Worm (Caenorhabditis elegans): ENCODE measurements around the gene yju-2.

Gene yju-2

ce11 chrIII:7179538-7180301, 4.4 kb upstream of the yju-2 start, which contains the start of the genes rps-14 and rpl-36 (continued):
- TF ChIP-seq Y116A8C.19 (tag; optimal IDR thresholded peaks at IDR 0.05; ENCODE audit: borderline replicate concordance) (no peak), egl-13 (tag; optimal IDR thresholded peaks at IDR 0.05) (peak; percentile 71), nhr-90 (tag; optimal IDR thresholded peaks at IDR 0.05; ENCODE audit: poor library complexity) (peak; percentile 92), efl-1 (optimal IDR thresholded peaks at IDR 0.05) (peak; percentile 90 to 92), efl-1 (GFP tag; optimal IDR thresholded peaks at IDR 0.05 in 1 of 2) (peak; percentile 82 to 97), lin-35 (GFP tag; optimal IDR thresholded peaks at IDR 0.05) (peak; percentile 88 to 93), ama-1 (optimal IDR thresholded peaks at IDR 0.05) (peak; percentile 30), ceh-63 (GFP tag; optimal IDR thresholded peaks at IDR 0.05) (no peak), sox-4 (tag; optimal IDR thresholded peaks at IDR 0.05) (peak; percentile 59), ces-1 (GFP tag; optimal IDR thresholded peaks at IDR 0.05) (no peak), ceh-88 (GFP tag; IDR thresholded peaks at IDR 0.05) (peak; percentile 68), tbx-2 (tag; optimal IDR thresholded peaks at IDR 0.05) (peak; percentile 87), sup-37 (GFP tag; optimal IDR thresholded peaks at IDR 0.05) (no peak)

- TF ChIP-seq nhr-71 (tag; optimal IDR thresholded peaks at IDR 0.05): no peak
- peak in 1 of 2 experiments; percentile 28 for TF ChIP-seq lsy-2 (tag; optimal IDR thresholded peaks at IDR 0.05)
- TF ChIP-seq efl-1 (optimal IDR thresholded peaks at IDR 0.05): no peak
- no peak for TF ChIP-seq efl-1 (GFP tag; optimal IDR thresholded peaks at IDR 0.05 in 1 of 2)
- peak; percentile 41 for TF ChIP-seq ama-1 (optimal IDR thresholded peaks at IDR 0.05)
- peak; percentile 18 for TF ChIP-seq nhr-47 (tag; optimal IDR thresholded peaks at IDR 0.05)
- peak; percentile 5 for TF ChIP-seq nhr-90 (tag; optimal IDR thresholded peaks at IDR 0.05; ENCODE audit: poor library complexity)
Measured at ce11 chrIII:7180613-7181012, 3.5 kb upstream of the yju-2 start, which contains the start of gene ndab-2. TSS of gene ndab-2 (plus strand) at chrIII:7180752.

- TF ChIP-seq elt-3 (tag; optimal IDR thresholded peaks at IDR 0.05) (peak in 1 of 6 experiments; percentile 13), nhr-12 (tag; optimal IDR thresholded peaks at IDR 0.05) (no peak), lin-15B (tag; optimal IDR thresholded peaks at IDR 0.05) (no peak), lsy-2 (tag; optimal IDR thresholded peaks at IDR 0.05) (peak in 1 of 2 experiments; percentile 69), aly-2 (tag; optimal IDR thresholded peaks at IDR 0.05) (no peak), nhr-20 (tag; optimal IDR thresholded peaks at IDR 0.05) (peak; percentile 15), sox-4 (tag; optimal IDR thresholded peaks at IDR 0.05) (no peak), alr-1 (tag; optimal IDR thresholded peaks at IDR 0.05; ENCODE audit: borderline replicate concordance) (no peak), rnt-1 (tag; optimal IDR thresholded peaks at IDR 0.05) (no peak), ceh-82 (tag; optimal IDR thresholded peaks at IDR 0.05) (peak in 1 of 3 experiments; percentile 11), lin-14 (GFP tag; optimal IDR thresholded peaks at IDR 0.05) (peak; percentile 70), nhr-85 (tag) (peak; percentile 36), dpl-1 (GFP tag; optimal IDR thresholded peaks at IDR 0.05) (peak; percentile 9 to 53 (median 41)), tbx-2 (tag; optimal IDR thresholded peaks at IDR 0.05) (no peak), tlp-1 (tag; optimal IDR thresholded peaks at IDR 0.05) (no peak), ama-1 (optimal IDR thresholded peaks at IDR 0.05) (no peak), blmp-1 (tag; optimal IDR thresholded peaks at IDR 0.05) (peak; percentile 33), pag-3 (tag; optimal IDR thresholded peaks at IDR 0.05; ENCODE audit: borderline replicate concordance, insufficient read depth) (no peak), snpc-4 (tag; optimal IDR thresholded peaks at IDR 0.05) (no peak), skn-1 (tag; optimal IDR thresholded peaks at IDR 0.05) (peak; percentile 47), nhr-90 (tag; optimal IDR thresholded peaks at IDR 0.05; ENCODE audit: poor library complexity) (no peak), C16A3.4 (tag; optimal IDR thresholded peaks at IDR 0.05) (peak; percentile 50), nhr-76 (tag; optimal IDR thresholded peaks at IDR 0.05) (no peak), isw-1 (GFP tag; IDR thresholded peaks at IDR 0.05) (no peak; the same call in 1 of the 2 replicates), mdl-1 (tag; optimal IDR thresholded peaks at IDR 0.05) (peak in 1 of 2 experiments; percentile 22), egl-13 (tag; optimal IDR thresholded peaks at IDR 0.05) (no peak), fkh-4 (tag; optimal IDR thresholded peaks at IDR 0.05; ENCODE audit: borderline replicate concordance) (no peak), efl-1 (optimal IDR thresholded peaks at IDR 0.05) (peak; percentile 19 to 57), efl-1 (GFP tag; optimal IDR thresholded peaks at IDR 0.05 in 1 of 2) (peak; percentile 45 to 93), fkh-10 (GFP tag; optimal IDR thresholded peaks at IDR 0.05) (no peak), lin-35 (GFP tag; optimal IDR thresholded peaks at IDR 0.05) (peak; percentile 42 to 79), nhr-77 (tag; optimal IDR thresholded peaks at IDR 0.05) (peak; percentile 3), nhr-71 (tag; optimal IDR thresholded peaks at IDR 0.05) (peak; percentile 41), snu-23 (GFP tag; optimal IDR thresholded peaks at IDR 0.05) (peak; percentile 36), unc-130 (tag; optimal IDR thresholded peaks at IDR 0.05) (peak; percentile 22)
Measured at ce11 chrIII:7181822-7182221, 2.3 kb upstream of the yju-2 start, which contains the start of gene epg-4. TSS of gene epg-4 (plus strand) at chrIII:7182167.
